Worm (Caenorhabditis elegans): ENCODE measurements around the gene T05D4.2.

T05D4.2 gene

ce11 chrIII:13563000-13563522 lies at the start of gene T05D4.2:
T05D4.2 (minus strand) TSS chrIII:13563082.
- TF ChIP-seq unc-62 (GFP tag; optimal IDR thresholded peaks at IDR 0.05), result no peak

- no peak for TF ChIP-seq unc-62 (GFP tag; optimal IDR thresholded peaks at IDR 0.05)
Measured at ce11 chrIII:13607833-13608232, 45.0 kb upstream of the T05D4.2 start, which contains the start of gene shpk-1. shpk-1 (plus strand) TSS chrIII:13608020.

- no peak for TF ChIP-seq unc-62 (GFP tag; optimal IDR thresholded peaks at IDR 0.05)
Measured at ce11 chrIII:13606865-13607264, 44.0 kb upstream of the T05D4.2 start.

ce11 chrIII:13606016-13606530 lies 43.2 kb upstream of the T05D4.2 start, which contains the start of gene act-5:
act-5 (minus strand) TSS chrIII:13606066.
- no peak for TF ChIP-seq unc-62 (GFP tag; optimal IDR thresholded peaks at IDR 0.05)

ce11 chrIII:13604834-13605233 lies 42.0 kb upstream of the T05D4.2 start:
- TF ChIP-seq unc-62 (GFP tag; optimal IDR thresholded peaks at IDR 0.05), result no peak

ce11 chrIII:13600254-13600653 lies 37.4 kb upstream of the T05D4.2 start:
- no peak for TF ChIP-seq unc-62 (GFP tag; optimal IDR thresholded peaks at IDR 0.05)

- TF ChIP-seq unc-62 (GFP tag; optimal IDR thresholded peaks at IDR 0.05), result no peak
Measured at ce11 chrIII:13581727-13582126, 18.8 kb upstream of the T05D4.2 start.

ce11 chrIII:13580538-13580937 lies 17.7 kb upstream of the T05D4.2 start, which contains the start of gene T05D4.5:
T05D4.5 (plus strand) TSS chrIII:13580838.
- no peak for TF ChIP-seq unc-62 (GFP tag; optimal IDR thresholded peaks at IDR 0.05)

ce11 chrIII:13580076-13580475 lies 17.2 kb upstream of the T05D4.2 start:
- TF ChIP-seq unc-62 (GFP tag; optimal IDR thresholded peaks at IDR 0.05), result no peak

- TF ChIP-seq unc-62 (GFP tag; optimal IDR thresholded peaks at IDR 0.05), result no peak
Measured at ce11 chrIII:13575610-13576232, 12.8 kb upstream of the T05D4.2 start, which contains the start of gene osm-7. osm-7 (plus strand) TSS chrIII:13576182.

ce11 chrIII:13570347-13570746 lies 7.5 kb upstream of the T05D4.2 start, which contains the start of gene exc-12:
exc-12 (minus strand) TSS chrIII:13570447.
- no peak for TF ChIP-seq unc-62 (GFP tag; optimal IDR thresholded peaks at IDR 0.05)

ce11 chrIII:13565972-13566371 lies 3.1 kb upstream of the T05D4.2 start:
- TF ChIP-seq unc-62 (GFP tag; optimal IDR thresholded peaks at IDR 0.05), result no peak

- TF ChIP-seq unc-62 (GFP tag; optimal IDR thresholded peaks at IDR 0.05), result no peak
Measured at ce11 chrIII:13564929-13565328, 2.0 kb upstream of the T05D4.2 start, which contains the start of gene aldo-1. aldo-1 (minus strand) TSS chrIII:13564937.

ce11 chrIII:13563583-13563982 lies 701 bp upstream of the T05D4.2 start:
- no peak for TF ChIP-seq unc-62 (GFP tag; optimal IDR thresholded peaks at IDR 0.05)

- no peak for TF ChIP-seq unc-62 (GFP tag; optimal IDR thresholded peaks at IDR 0.05)
Measured at ce11 chrIII:13561233-13561632, 1.6 kb downstream of the T05D4.2 start.

ce11 chrIII:13560715-13561114 lies 2.2 kb downstream of the T05D4.2 start:
- no peak for TF ChIP-seq unc-62 (GFP tag; optimal IDR thresholded peaks at IDR 0.05)

- TF ChIP-seq unc-62 (GFP tag; optimal IDR thresholded peaks at IDR 0.05), result no peak
Measured at ce11 chrIII:13556039-13556438, 6.8 kb downstream of the T05D4.2 start.

Data from whole organism, dauer.